Fruit fly (Drosophila melanogaster): Measurements from ENCODE around the gene PIG-P.

PIG-P gene

dm6 chr3R:26106595-26107152, 48.7 kb upstream of the PIG-P start, which contains the start of gene Cipc (continued):
- TF ChIP-seq btn (GFP tag; optimal IDR thresholded peaks at IDR 0.05) = no peak
- TF ChIP-seq CG14860 (GFP tag; IDR thresholded peaks at IDR 0.05; ENCODE audit: partially characterized antibody) = no peak
- TF ChIP-seq Scr (GFP tag; IDR thresholded peaks at IDR 0.05; ENCODE audit: partially characterized antibody) = no peak
- peak; percentile 61 for TF ChIP-seq CG8388 (GFP tag; optimal IDR thresholded peaks at IDR 0.05)
- TF ChIP-seq Nf-YA (GFP tag; IDR thresholded peaks at IDR 0.05) = peak; percentile 61
- TF ChIP-seq bcd (GFP tag; optimal IDR thresholded peaks at IDR 0.05) = peak; percentile 72
- no peak for TF ChIP-seq vnd (GFP tag; IDR thresholded peaks at IDR 0.05; ENCODE audit: partially characterized antibody)
- peak; percentile 69 for TF ChIP-seq mirr (GFP tag; optimal IDR thresholded peaks at IDR 0.05)
- no peak; the same call in 1 of the 2 replicates for TF ChIP-seq klu (GFP tag; IDR thresholded peaks at IDR 0.05)
- TF ChIP-seq MTF-1 (GFP tag; optimal IDR thresholded peaks at IDR 0.05; ENCODE audit: borderline replicate concordance) = peak; percentile 27
- peak; percentile 32 for TF ChIP-seq HmgD (GFP tag; optimal IDR thresholded peaks at IDR 0.05)
- TF ChIP-seq nmo (GFP tag; optimal IDR thresholded peaks at IDR 0.05) = peak; percentile 81
- peak; percentile 91 for TF ChIP-seq Dbx (GFP tag; IDR thresholded peaks at IDR 0.05)
- TF ChIP-seq CG7928 (GFP tag; optimal IDR thresholded peaks at IDR 0.05) = no peak
- peak; percentile 16 for TF ChIP-seq trem (tag; optimal IDR thresholded peaks at IDR 0.05)
- TF ChIP-seq Neu2 (GFP tag; optimal IDR thresholded peaks at IDR 0.05; ENCODE audit: borderline replicate concordance) = no peak
- no peak for TF ChIP-seq repo (GFP tag; optimal IDR thresholded peaks at IDR 0.05)
- peak; percentile 73 for TF ChIP-seq CG14050 (GFP tag; IDR thresholded peaks at IDR 0.05)
- peak; percentile 77 for TF ChIP-seq CG1647 (GFP tag; optimal IDR thresholded peaks at IDR 0.05)
- peak; percentile 61 for TF ChIP-seq CG11247 (GFP tag; IDR thresholded peaks at IDR 0.05)
- TF ChIP-seq BEAF-32 (GFP tag; optimal IDR thresholded peaks at IDR 0.05) = no peak
- TF ChIP-seq p53 (GFP tag; optimal IDR thresholded peaks at IDR 0.05) = no peak
- TF ChIP-seq gcm (GFP tag; optimal IDR thresholded peaks at IDR 0.05) = peak; percentile 64
- TF ChIP-seq vfl (GFP tag; optimal IDR thresholded peaks at IDR 0.05) = no peak
- no peak for TF ChIP-seq CG1529 (GFP tag; optimal IDR thresholded peaks at IDR 0.05)
- no peak; the same call in 1 of the 2 replicates for TF ChIP-seq chm (GFP tag; IDR thresholded peaks at IDR 0.05)
- TF ChIP-seq Deaf1 (tag; optimal IDR thresholded peaks at IDR 0.05) = peak; percentile 94
- peak; percentile 66 for TF ChIP-seq CG13775 (GFP tag; optimal IDR thresholded peaks at IDR 0.05)
- TF ChIP-seq Trl (optimal IDR thresholded peaks at IDR 0.05) = no peak
- TF ChIP-seq Trl (GFP tag; optimal IDR thresholded peaks at IDR 0.05) = no peak
- TF ChIP-seq CG9437 (GFP tag; optimal IDR thresholded peaks at IDR 0.05) = peak; percentile 78
- no peak for TF ChIP-seq Dll (GFP tag; IDR thresholded peaks at IDR 0.05; ENCODE audit: partially characterized antibody)
- peak; percentile 95 for TF ChIP-seq cwo (GFP tag; optimal IDR thresholded peaks at IDR 0.05)
- TF ChIP-seq Antp (GFP tag; optimal IDR thresholded peaks at IDR 0.05) = no peak
- peak; percentile 68 for TF ChIP-seq CG12769 (tag; optimal IDR thresholded peaks at IDR 0.05)
- TF ChIP-seq CG17568 (GFP tag; optimal IDR thresholded peaks at IDR 0.05) = peak; percentile 29
- TF ChIP-seq CG6272 (GFP tag; IDR thresholded peaks at IDR 0.05) = peak; percentile 45; the same call in 1 of the 2 replicates
- no peak for TF ChIP-seq Lhr (GFP tag; optimal IDR thresholded peaks at IDR 0.05)
- peak; percentile 85 for TF ChIP-seq tgo (GFP tag; IDR thresholded peaks at IDR 0.05)
- TF ChIP-seq scrt (GFP tag; optimal IDR thresholded peaks at IDR 0.05) = peak; percentile 79
- no peak for TF ChIP-seq org-1 (GFP tag; optimal IDR thresholded peaks at IDR 0.05)
- peak; percentile 86 for TF ChIP-seq CG3281 (GFP tag; optimal IDR thresholded peaks at IDR 0.05)
- peak; percentile 66 for TF ChIP-seq CG5245 (GFP tag; optimal IDR thresholded peaks at IDR 0.05)
- peak; percentile 53; the same call in 1 of the 3 replicates for TF ChIP-seq CG3726 (GFP tag; IDR thresholded peaks at IDR 0.05)
- peak; percentile 60 for TF ChIP-seq az2 (GFP tag; optimal IDR thresholded peaks at IDR 0.05)
- peak; percentile 73 for TF ChIP-seq slbo (GFP tag; IDR thresholded peaks at IDR 0.05)
- TF ChIP-seq Dek (tag; optimal IDR thresholded peaks at IDR 0.05) = peak; percentile 83
- peak; percentile 82 for TF ChIP-seq odd (GFP tag; optimal IDR thresholded peaks at IDR 0.05)
- peak in 1 of 2 experiments; percentile 14 for TF ChIP-seq chif (GFP tag; optimal IDR thresholded peaks at IDR 0.05)
- peak; percentile 79 for TF ChIP-seq CoRest (tag; optimal IDR thresholded peaks at IDR 0.05)

All from whole organism, embryonic.